Worm (Caenorhabditis elegans) whole organism, young adult: Measurements from ENCODE around the gene F23B2.7.
A peak's percentile ranks its signal among the peaks of the same experiment; 100 is the strongest.

Experiments used
- B0336.3 ChIP-seq: fragments of 200-800 bp; sonication (Bioruptor generic); IDR thresholded peaks from 2 replicates; pipeline ENCODE4 v1.3.6; 2022; ENCODE audit warnings: missing genetic modification characterization, missing compliant biosample characterization
- D2030.7 ChIP-seq: fragments of 200-800 bp; sonication (Bioruptor generic); IDR thresholded peaks from 2 replicates; pipeline ENCODE4 v1.3.6; 2022; ENCODE audit warnings: missing genetic modification reagents, missing genetic modification characterization, missing compliant biosample characterization
- F23B12.7 ChIP-seq: sonication (generic microtip); optimal IDR thresholded peaks from 2 replicates; lab custom pipeline; 2017; ENCODE audit warnings: missing genetic modification characterization, mild to moderate bottlenecking, missing compliant biosample characterization, antibody characterized with exemption, moderate library complexity; ENCODE audit not compliant: insufficient read depth
- F49E8.2 ChIP-seq: sonication (generic microtip); optimal IDR thresholded peaks from 3 replicates; lab custom pipeline; 2017; ENCODE audit warnings: missing genetic modification characterization, mild to moderate bottlenecking, missing compliant biosample characterization, antibody characterized with exemption, moderate library complexity; ENCODE audit not compliant: insufficient read depth
- K11D2.4 ChIP-seq: fragments of 200-800 bp; sonication (Bioruptor generic); IDR thresholded peaks from 2 replicates; pipeline ENCODE4 v1.3.6; 2022; ENCODE audit warnings: missing genetic modification reagents, missing genetic modification characterization, missing compliant biosample characterization
- T07F8.4 ChIP-seq: sonication (generic microtip); optimal IDR thresholded peaks from 2 replicates; lab custom pipeline; 2016; ENCODE audit warnings: mild to moderate bottlenecking, missing genetic modification characterization, moderate library complexity, missing compliant biosample characterization
- Y56A3A.18 ChIP-seq: fragments of 200-800 bp; sonication (Bioruptor generic); IDR thresholded peaks from 2 replicates; pipeline ENCODE4 v1.3.6; 2022; ENCODE audit warnings: missing genetic modification reagents, missing genetic modification characterization, missing compliant biosample characterization
- ZK185.1 ChIP-seq: sonication (generic microtip); optimal IDR thresholded peaks from 2 replicates; lab custom pipeline; 2016; ENCODE audit warnings: mild to moderate bottlenecking, missing genetic modification characterization, missing compliant biosample characterization; ENCODE audit not compliant: poor library complexity, severe bottlenecking
- attf-5 ChIP-seq: fragments of 200-800 bp; sonication (Bioruptor generic); optimal IDR thresholded peaks from 2 replicates; lab custom pipeline; 2018; ENCODE audit warnings: mild to moderate bottlenecking, missing genetic modification characterization, missing compliant biosample characterization
- attf-6 ChIP-seq: fragments of 200-800 bp; sonication (Bioruptor generic); IDR thresholded peaks from 2 replicates; pipeline ENCODE4 v1.3.6; 2022; ENCODE audit warnings: missing genetic modification reagents, missing genetic modification characterization, missing compliant biosample characterization
- ccch-3 ChIP-seq: fragments of 200-800 bp; sonication (Bioruptor generic); optimal IDR thresholded peaks from 2 replicates; lab custom pipeline; 2018; ENCODE audit warnings: mild to moderate bottlenecking, missing genetic modification characterization, missing compliant biosample characterization
- ceh-100 ChIP-seq: fragments of 200-800 bp; sonication (Bioruptor generic); IDR thresholded peaks from 2 replicates; pipeline ENCODE4 v1.3.6; 2022; ENCODE audit warnings: missing genetic modification reagents, missing genetic modification characterization, missing compliant biosample characterization
- ceh-40 ChIP-seq: fragments of 200-800 bp; sonication (Bioruptor generic); IDR thresholded peaks from 2 replicates; pipeline ENCODE4 v1.3.6; 2022; ENCODE audit warnings: missing genetic modification characterization, missing compliant biosample characterization
- ceh-58 ChIP-seq: fragments of 200-800 bp; sonication (Bioruptor generic); IDR thresholded peaks from 2 replicates; pipeline ENCODE4 v1.3.6; 2022; ENCODE audit warnings: missing genetic modification characterization, missing compliant biosample characterization
- dox-1 ChIP-seq: fragments of 200-800 bp; sonication (Bioruptor generic); IDR thresholded peaks from 2 replicates; pipeline ENCODE4 v1.3.6; 2022; ENCODE audit warnings: missing genetic modification reagents, missing genetic modification characterization, missing compliant biosample characterization
- dpff-1 ChIP-seq: sonication (generic microtip); optimal IDR thresholded peaks from 2 replicates; lab custom pipeline; 2017; ENCODE audit warnings: mild to moderate bottlenecking, missing genetic modification characterization, missing compliant biosample characterization
- egl-18 ChIP-seq: fragments of 200-800 bp; sonication (Bioruptor generic); IDR thresholded peaks from 2 replicates; pipeline ENCODE4 v1.3.6; 2022; ENCODE audit warnings: missing genetic modification reagents, missing genetic modification characterization, missing compliant biosample characterization
- egrh-3 ChIP-seq: fragments of 200-800 bp; sonication (Bioruptor generic); IDR thresholded peaks from 2 replicates; pipeline ENCODE4 v1.3.6; 2022; ENCODE audit warnings: missing genetic modification reagents, missing genetic modification characterization, missing compliant biosample characterization
- gei-17 ChIP-seq: fragments of 200-800 bp; sonication (Bioruptor generic); optimal IDR thresholded peaks from 2 replicates; lab custom pipeline; 2018; ENCODE audit warnings: mild to moderate bottlenecking, missing genetic modification characterization, missing compliant biosample characterization
- hmg-1.2 ChIP-seq: fragments of 200-800 bp; sonication (Bioruptor generic); IDR thresholded peaks from 2 replicates; pipeline ENCODE4 v1.3.6; 2022; ENCODE audit warnings: missing genetic modification reagents, missing genetic modification characterization, missing compliant biosample characterization
- hsf-1 ChIP-seq: fragments of 200-800 bp; sonication (Bioruptor generic); IDR thresholded peaks from 2 replicates; pipeline ENCODE4 v1.3.6; 2022; ENCODE audit warnings: missing genetic modification reagents, missing genetic modification characterization, missing compliant biosample characterization
- lin-40 ChIP-seq: sonication (generic microtip); optimal IDR thresholded peaks from 2 replicates; lab custom pipeline; 2016; ENCODE audit warnings: missing genetic modification characterization, mild to moderate bottlenecking, missing compliant biosample characterization, missing genotype, missing genetic modification reagents
- lin-54 ChIP-seq: fragments of 200-800 bp; sonication (Bioruptor generic); optimal IDR thresholded peaks from 2 replicates; lab custom pipeline; 2018; ENCODE audit warnings: mild to moderate bottlenecking, missing genetic modification characterization, missing compliant biosample characterization
- lsl-1 ChIP-seq: fragments of 200-800 bp; sonication (Bioruptor generic); optimal IDR thresholded peaks from 2 replicates; lab custom pipeline; 2018; ENCODE audit warnings: mild to moderate bottlenecking, missing genetic modification characterization, moderate library complexity, missing compliant biosample characterization
- madf-3 ChIP-seq: fragments of 200-800 bp; sonication (Bioruptor generic); IDR thresholded peaks from 2 replicates; pipeline ENCODE4 v1.3.6; 2022; ENCODE audit warnings: missing genetic modification reagents, missing genetic modification characterization, missing compliant biosample characterization
- madf-6 ChIP-seq: fragments of 200-800 bp; sonication (Bioruptor generic); IDR thresholded peaks from 2 replicates; pipeline ENCODE4 v1.3.6; 2022; ENCODE audit warnings: missing genetic modification reagents, missing genetic modification characterization, missing compliant biosample characterization
- madf-8 ChIP-seq: fragments of 200-800 bp; sonication (Bioruptor generic); conservative IDR thresholded peaks from 2 replicates; pipeline ENCODE4 v1.3.6; 2022; ENCODE audit warnings: missing genetic modification reagents, missing genetic modification characterization, missing compliant biosample characterization
- mcd-1 ChIP-seq: fragments of 200-800 bp; sonication (Bioruptor generic); IDR thresholded peaks from 2 replicates; pipeline ENCODE4 v1.3.6; 2022; ENCODE audit warnings: missing genetic modification reagents, missing genetic modification characterization, missing compliant biosample characterization
- mel-28 ChIP-seq: sonication (generic microtip); optimal IDR thresholded peaks from 2 replicates; lab custom pipeline; 2016; ENCODE audit warnings: borderline replicate concordance, mild to moderate bottlenecking, missing genetic modification characterization, missing compliant biosample characterization
- nfyb-1 ChIP-seq: fragments of 200-800 bp; sonication (Bioruptor generic); IDR thresholded peaks from 2 replicates; pipeline ENCODE4 v1.3.6; 2022; ENCODE audit warnings: missing genetic modification reagents, missing genetic modification characterization, missing compliant biosample characterization
- pbrm-1 ChIP-seq: fragments of 200-800 bp; sonication (Bioruptor generic); IDR thresholded peaks from 2 replicates; pipeline ENCODE4 v1.3.6; 2022; ENCODE audit warnings: missing genetic modification reagents, missing genetic modification characterization, missing compliant biosample characterization
- pha-4 ChIP-seq: fragments of 150-350 bp; sonication (generic microtip); optimal IDR thresholded peaks from 2 replicates; lab custom pipeline; 2014; ENCODE audit warnings: missing biosample characterization, missing genetic modification reagents, missing genetic modification characterization
- rec-8 ChIP-seq, 2 experiments: sonication (generic microtip); optimal IDR thresholded peaks; 2 replicates each; lab custom pipeline; 2016; ENCODE audit warnings: mild to moderate bottlenecking in 2 of 2, missing genetic modification characterization in 2 of 2, missing genetic modification reagents in 2 of 2, missing genotype in 2 of 2, missing biosample characterization in 1 of 2, missing compliant biosample characterization in 1 of 2, moderate library complexity in 1 of 2
- repo-1 ChIP-seq: sonication (generic microtip); optimal IDR thresholded peaks from 2 replicates; lab custom pipeline; 2017; ENCODE audit warnings: mild to moderate bottlenecking, missing genetic modification characterization, missing compliant biosample characterization
- rpc-1 ChIP-seq, 2 experiments: fragments of 150-350 bp in 1 of 2; sonication (generic microtip) in 1 of 2; optimal IDR thresholded peaks; 2 replicates each; lab custom pipeline; 2014 to 2018; ENCODE audit warnings: missing biosample characterization in 1 of 2, missing genetic modification characterization in 1 of 2, missing genetic modification reagents in 1 of 2, missing genotype in 1 of 2
- snpc-1.3 ChIP-seq: sonication (generic microtip); optimal IDR thresholded peaks from 2 replicates; lab custom pipeline; 2017; ENCODE audit warnings: missing genetic modification characterization, mild to moderate bottlenecking, missing compliant biosample characterization, antibody characterized with exemption, moderate library complexity, missing genotype, missing genetic modification reagents; ENCODE audit not compliant: insufficient read depth
- snpc-3.4 ChIP-seq: sonication (generic microtip); optimal IDR thresholded peaks from 2 replicates; lab custom pipeline; 2017; ENCODE audit warnings: missing genetic modification characterization, mild to moderate bottlenecking, missing compliant biosample characterization, antibody characterized with exemption, moderate library complexity, missing genotype, missing genetic modification reagents
- snpc-4 ChIP-seq, 5 experiments: fragments of 150-350 bp in 1 of 5; sonication (generic microtip) in 4 of 5; optimal IDR thresholded peaks; 2 replicates each; lab custom pipeline; 2014 to 2018; ENCODE audit warnings: missing genetic modification characterization in 5 of 5, missing biosample characterization in 3 of 5, antibody characterized with exemption in 2 of 5, mild to moderate bottlenecking in 2 of 5, missing compliant biosample characterization in 2 of 5, missing genotype in 2 of 5, moderate library complexity in 2 of 5, missing genetic modification reagents in 1 of 5
- tbp1 ChIP-seq: fragments of 200-800 bp; sonication (Bioruptor generic); optimal IDR thresholded peaks from 2 replicates; lab custom pipeline; 2018; ENCODE audit warnings: mild to moderate bottlenecking, missing genetic modification characterization, missing compliant biosample characterization
- tlf-1 ChIP-seq: fragments of 200-800 bp; sonication (Bioruptor generic); optimal IDR thresholded peaks from 2 replicates; lab custom pipeline; 2018; ENCODE audit warnings: mild to moderate bottlenecking, missing genetic modification characterization, missing compliant biosample characterization
- ztf-18 ChIP-seq: sonication (generic microtip); optimal IDR thresholded peaks from 2 replicates; lab custom pipeline; 2016; ENCODE audit warnings: missing genotype, mild to moderate bottlenecking, missing genetic modification characterization, missing compliant biosample characterization
- ztf-28 ChIP-seq: fragments of 200-800 bp; sonication (Bioruptor generic); IDR thresholded peaks from 2 replicates; pipeline ENCODE4 v1.3.6; 2022; ENCODE audit warnings: missing genetic modification reagents, missing genetic modification characterization, missing compliant biosample characterization

F23B2.7 gene

ce11 chrIV:9118792-9119191 is 31.5 kb upstream of the F23B2.7 start, which contains the start of gene nrfl-1:
nrfl-1 (plus strand) TSS chrIV:9119092.
- TF ChIP-seq dox-1 (GFP tag; lab: Robert Waterston, UW) (no peak), lin-54 (GFP tag; lab: Kevin White, UChicago) (no peak), mel-28 (tag; lab: Kevin White, UChicago) (no peak), repo-1 (tag; lab: Kevin White, UChicago) (no peak), snpc-1.3 (tag; lab: Kevin White, UChicago) (no peak), egl-18 (GFP tag; lab: Robert Waterston, UW) (no peak), K11D2.4 (GFP tag; lab: Robert Waterston, UW) (no peak), tlf-1 (GFP tag; lab: Kevin White, UChicago) (no peak), lsl-1 (no peak), hsf-1 (no peak), pha-4 (tag; lab: Kevin White, UChicago) (no peak), madf-6 (GFP tag; lab: Robert Waterston, UW) (no peak), madf-3 (GFP tag; lab: Robert Waterston, UW) (no peak), ztf-28 (GFP tag; lab: Robert Waterston, UW) (no peak), ztf-18 (no peak), Y56A3A.18 (GFP tag; lab: Robert Waterston, UW) (no peak), B0336.3 (no peak), rpc-1 (optimal IDR thresholded peaks at IDR 0.05; lab: Kevin White, UChicago) (no peak), rpc-1 (tag; optimal IDR thresholded peaks at IDR 0.05; lab: Kevin White, UChicago) (no peak)

DNA sequence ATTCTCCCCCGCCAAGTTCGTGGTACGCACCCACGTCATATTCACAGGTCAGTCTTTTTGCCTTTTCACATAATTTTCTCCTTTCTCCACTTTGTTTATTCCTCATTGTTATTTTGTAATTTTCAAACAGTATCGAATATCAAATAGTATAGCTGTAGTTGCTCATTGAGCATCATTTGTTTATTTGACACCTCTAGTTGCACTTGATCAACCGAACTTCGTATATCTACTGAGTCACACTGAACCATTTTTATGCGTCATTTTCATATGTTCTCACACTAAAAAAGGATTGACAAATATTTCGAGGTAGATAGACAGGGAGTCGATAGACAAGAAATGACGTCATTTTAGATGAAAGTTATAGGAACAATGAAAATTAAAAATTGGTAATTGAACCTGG is 30.1 kb upstream of the F23B2.7 start:
- TF ChIP-seq F23B12.7 (tag; lab: Kevin White, UChicago) (no peak), T07F8.4 (tag; lab: Kevin White, UChicago) (no peak), madf-6 (GFP tag; lab: Robert Waterston, UW) (no peak)

ce11 chrIV:9121545-9121944 is 28.7 kb upstream of the F23B2.7 start:
- TF ChIP-seq attf-5 (GFP tag; lab: Kevin White, UChicago) (peak; percentile 8), hmg-1.2 (peak; percentile 50; the same call in 1 of the 2 replicates), lin-40 (tag; lab: Kevin White, UChicago) (peak; percentile 16), rec-8 (tag; optimal IDR thresholded peaks at IDR 0.05; lab: Kevin White, UChicago) (no peak), ceh-100 (GFP tag; lab: Robert Waterston, UW) (no peak), mcd-1 (GFP tag; lab: Robert Waterston, UW) (0 out of 2 replicates have a peak, but pooled peaks have one; percentile 20)

- TF ChIP-seq madf-3 (GFP tag; lab: Robert Waterston, UW) (no peak), ceh-40 (GFP tag; lab: Robert Waterston, UW) (no peak), pbrm-1 (GFP tag; lab: Robert Waterston, UW) (peak; percentile 61; the same call in 1 of the 2 replicates), snpc-3.4 (peak; percentile 14), dpff-1 (tag; lab: Kevin White, UChicago) (no peak), nfyb-1 (GFP tag; lab: Robert Waterston, UW) (no peak), F49E8.2 (peak; percentile 13), D2030.7 (GFP tag; lab: Robert Waterston, UW) (peak; percentile 50; the same call in 1 of the 2 replicates), madf-8 (GFP tag; lab: Robert Waterston, UW) (no peak; the same call in 1 of the 2 replicates), tbp1 (GFP tag; lab: Kevin White, UChicago) (peak; percentile 72), egrh-3 (no peak), lin-54 (GFP tag; lab: Kevin White, UChicago) (no peak), repo-1 (tag; lab: Kevin White, UChicago) (no peak), snpc-4 (GFP tag; optimal IDR thresholded peaks at IDR 0.05; lab: Kevin White, UChicago) (peak; percentile 79), snpc-4 (tag; optimal IDR thresholded peaks at IDR 0.05; lab: Kevin White, UChicago) (peak; percentile 83 to 97 (median 92)), ceh-58 (no peak), ZK185.1 (tag; lab: Kevin White, UChicago) (no peak), ccch-3 (GFP tag; lab: Kevin White, UChicago) (no peak), attf-6 (GFP tag; lab: Robert Waterston, UW) (peak; percentile 94), gei-17 (GFP tag; lab: Kevin White, UChicago) (no peak)
Measured at ce11 chrIV:9130605-9131004, 19.7 kb upstream of the F23B2.7 start.
